Fruit fly (Drosophila melanogaster): ENCODE results near the gene Naa40.

Gene Naa40

dm6 chr3R:29762297-29762696, 37.5 kb upstream of the Naa40 start:
- TF ChIP-seq hkb (optimal IDR thresholded peaks at IDR 0.05) (no peak), hkb (GFP tag; IDR thresholded peaks at IDR 0.05) (0 out of 2 replicates have a peak, but pooled peaks have one; percentile 19), Opbp (GFP tag; IDR thresholded peaks at IDR 0.05; ENCODE audit: partially characterized antibody) (no peak), HLH54F (GFP tag; optimal IDR thresholded peaks at IDR 0.05) (no peak), CG4820 (GFP tag; optimal IDR thresholded peaks at IDR 0.05) (no peak), CG1832 (GFP tag; optimal IDR thresholded peaks at IDR 0.05) (no peak), gem (tag; optimal IDR thresholded peaks at IDR 0.05) (peak; percentile 7), eve (GFP tag; optimal IDR thresholded peaks at IDR 0.05) (no peak), tap (tag; optimal IDR thresholded peaks at IDR 0.05) (no peak), Spps (tag; optimal IDR thresholded peaks at IDR 0.05) (no peak), ATbp (GFP tag; optimal IDR thresholded peaks at IDR 0.05) (no peak), BtbVII (GFP tag; optimal IDR thresholded peaks at IDR 0.05) (no peak), lola (GFP tag; optimal IDR thresholded peaks at IDR 0.05) (no peak), CG6175 (GFP tag; IDR thresholded peaks at IDR 0.05) (no peak), CG30403 (GFP tag; optimal IDR thresholded peaks at IDR 0.05) (peak; percentile 7), CG11504 (tag; optimal IDR thresholded peaks at IDR 0.05) (peak; percentile 7), pfk (GFP tag; optimal IDR thresholded peaks at IDR 0.05) (no peak), btn (GFP tag; optimal IDR thresholded peaks at IDR 0.05) (no peak), CG8924 (tag; optimal IDR thresholded peaks at IDR 0.05) (no peak), CG8281 (tag; optimal IDR thresholded peaks at IDR 0.05) (no peak), Fer2 (tag; optimal IDR thresholded peaks at IDR 0.05) (no peak), CG14667 (GFP tag; IDR thresholded peaks at IDR 0.05) (no peak), CG31388 (GFP tag; optimal IDR thresholded peaks at IDR 0.05) (no peak), Asciz (GFP tag; optimal IDR thresholded peaks at IDR 0.05) (no peak), grn (GFP tag; optimal IDR thresholded peaks at IDR 0.05) (no peak), zfh1 (GFP tag; IDR thresholded peaks at IDR 0.05) (no peak), Nf-YA (GFP tag; IDR thresholded peaks at IDR 0.05) (no peak), E2f1 (GFP tag; IDR thresholded peaks at IDR 0.05) (no peak), Tbp (GFP tag; optimal IDR thresholded peaks at IDR 0.05) (no peak), CG15073 (GFP tag; optimal IDR thresholded peaks at IDR 0.05) (no peak), Elba2 (GFP tag; optimal IDR thresholded peaks at IDR 0.05) (no peak), Ada2b (GFP tag; IDR thresholded peaks at IDR 0.05) (no peak), CG4730 (GFP tag; IDR thresholded peaks at IDR 0.05) (no peak), croc (GFP tag; conservative IDR thresholded peaks at IDR 0.05) (no peak), CG7271 (tag; optimal IDR thresholded peaks at IDR 0.05) (no peak), Sox102F (GFP tag; optimal IDR thresholded peaks at IDR 0.05) (no peak), gro (GFP tag; optimal IDR thresholded peaks at IDR 0.05) (no peak), slbo (GFP tag; IDR thresholded peaks at IDR 0.05) (peak; percentile 12; the same call in 1 of the 2 replicates), CG34422 (GFP tag; IDR thresholded peaks at IDR 0.05) (no peak), mam (GFP tag; optimal IDR thresholded peaks at IDR 0.05) (no peak), CG12744 (GFP tag; optimal IDR thresholded peaks at IDR 0.05) (no peak), Neu2 (GFP tag; optimal IDR thresholded peaks at IDR 0.05; ENCODE audit: borderline replicate concordance) (no peak), nom (GFP tag; optimal IDR thresholded peaks at IDR 0.05) (no peak)

dm6 chr3R:29761569-29761968, 36.8 kb upstream of the Naa40 start:
- TF ChIP-seq Hmr (GFP tag; optimal IDR thresholded peaks at IDR 0.05) (no peak), CG13775 (GFP tag; optimal IDR thresholded peaks at IDR 0.05) (no peak), unc-4 (GFP tag; IDR thresholded peaks at IDR 0.05; ENCODE audit: partially characterized antibody) (no peak), grau (tag; optimal IDR thresholded peaks at IDR 0.05) (peak; percentile 9), CG12104 (GFP tag; optimal IDR thresholded peaks at IDR 0.05) (no peak), MBD-R2 (GFP tag; IDR thresholded peaks at IDR 0.05) (peak; percentile 16; the same call in 1 of the 2 replicates), CG10366 (GFP tag; IDR thresholded peaks at IDR 0.05) (peak; percentile 7; the same call in 1 of the 2 replicates), slbo (GFP tag; IDR thresholded peaks at IDR 0.05) (peak; percentile 47; the same call in 1 of the 2 replicates), CG9932 (GFP tag; IDR thresholded peaks at IDR 0.05) (peak; percentile 45), Kr (GFP tag; optimal IDR thresholded peaks at IDR 0.05) (no peak), CG8924 (tag; optimal IDR thresholded peaks at IDR 0.05) (no peak), Rfx (GFP tag; IDR thresholded peaks at IDR 0.05) (peak; percentile 25; the same call in 1 of the 2 replicates), gem (tag; optimal IDR thresholded peaks at IDR 0.05) (peak; percentile 26), tap (tag; optimal IDR thresholded peaks at IDR 0.05) (no peak), kay (GFP tag; optimal IDR thresholded peaks at IDR 0.05) (peak; percentile 40)
